Fruit fly (Drosophila melanogaster) whole organism, embryonic: ENCODE results near the gene Hel25E.

Experiments
- BEAF-32 ChIP-seq: fragments of 200-800 bp; sonication (Bioruptor generic); optimal IDR thresholded peaks from 3 replicates; lab custom pipeline; 2017; ENCODE audit warnings: missing biosample characterization, missing genetic modification characterization, mild to moderate bottlenecking, moderate library complexity, missing genetic modification reagents
- CG10147 ChIP-seq: fragments of 200-800 bp; sonication (Bioruptor generic); optimal IDR thresholded peaks from 2 replicates; lab custom pipeline; 2019; ENCODE audit warnings: missing biosample characterization, mild to moderate bottlenecking, missing genetic modification characterization, moderate library complexity
- CG10267 ChIP-seq: fragments of 200-800 bp; sonication (Bioruptor generic); optimal IDR thresholded peaks from 2 replicates; lab custom pipeline; 2018; ENCODE audit warnings: missing biosample characterization, mild to moderate bottlenecking, missing genetic modification characterization, moderate library complexity
- CG10543 ChIP-seq: fragments of 200-800 bp; sonication (Bioruptor generic); optimal IDR thresholded peaks from 3 replicates; lab custom pipeline; 2017; ENCODE audit warnings: missing biosample characterization, mild to moderate bottlenecking, missing genetic modification characterization, moderate library complexity
- CG11398 ChIP-seq: fragments of 200-800 bp; sonication (Bioruptor generic); optimal IDR thresholded peaks from 2 replicates; lab custom pipeline; 2016; ENCODE audit warnings: missing biosample characterization, missing genetic modification characterization
- CG12155 ChIP-seq: fragments of 200-800 bp; sonication (Bioruptor generic); optimal IDR thresholded peaks from 3 replicates; lab custom pipeline; 2016; ENCODE audit warnings: missing biosample characterization, missing genetic modification characterization
- CG14710 ChIP-seq: fragments of 200-800 bp; sonication (Bioruptor generic); optimal IDR thresholded peaks from 3 replicates; lab custom pipeline; 2019; ENCODE audit warnings: missing biosample characterization, mild to moderate bottlenecking, missing genetic modification characterization, moderate library complexity
- CG15601 ChIP-seq: fragments of 200-800 bp; sonication (Bioruptor generic); optimal IDR thresholded peaks from 3 replicates; lab custom pipeline; 2019; ENCODE audit warnings: missing biosample characterization, mild to moderate bottlenecking, missing genetic modification characterization, moderate library complexity
- CG2129 ChIP-seq: fragments of 200-800 bp; sonication (Bioruptor generic); IDR thresholded peaks from 2 replicates; pipeline ENCODE4 v1.3.6; 2022; ENCODE audit warnings: missing biosample characterization, missing genetic modification characterization; ENCODE audit not compliant: partially characterized antibody
- CG2199 ChIP-seq: fragments of 200-800 bp; sonication (Bioruptor generic); IDR thresholded peaks from 3 replicates; pipeline ENCODE4 v1.3.6; 2022; ENCODE audit warnings: missing biosample characterization, missing genetic modification characterization
- CG30431 ChIP-seq: fragments of 200-800 bp; sonication (Bioruptor generic); optimal IDR thresholded peaks from 2 replicates; lab custom pipeline; 2017; ENCODE audit warnings: missing biosample characterization, missing genetic modification characterization
- CG33557 ChIP-seq: fragments of 200-800 bp; sonication (Bioruptor generic); optimal IDR thresholded peaks from 2 replicates; lab custom pipeline; 2019; ENCODE audit warnings: missing biosample characterization, mild to moderate bottlenecking, missing genetic modification characterization, moderate library complexity
- CG34422 ChIP-seq: fragments of 200-800 bp; sonication (Bioruptor generic); IDR thresholded peaks from 3 replicates; pipeline ENCODE4 v1.3.6; 2022; ENCODE audit warnings: missing biosample characterization, missing genetic modification characterization
- CG4328 ChIP-seq: fragments of 200-800 bp; sonication (Bioruptor generic); optimal IDR thresholded peaks from 3 replicates; lab custom pipeline; 2017; ENCODE audit warnings: missing biosample characterization, missing genetic modification reagents, missing genetic modification characterization
- CG4707 ChIP-seq: fragments of 200-800 bp; sonication (Bioruptor generic); optimal IDR thresholded peaks from 2 replicates; lab custom pipeline; 2018; ENCODE audit warnings: missing biosample characterization, mild to moderate bottlenecking, missing genetic modification characterization, moderate library complexity
- CG4730 ChIP-seq: fragments of 200-800 bp; sonication (Bioruptor generic); IDR thresholded peaks from 2 replicates; pipeline ENCODE4 v1.3.6; 2022; ENCODE audit warnings: missing biosample characterization, missing genetic modification characterization
- CG8944 ChIP-seq: fragments of 200-800 bp; sonication (Bioruptor generic); optimal IDR thresholded peaks from 3 replicates; lab custom pipeline; 2016; ENCODE audit warnings: missing biosample characterization, missing genetic modification characterization
- CG9437 ChIP-seq: fragments of 200-800 bp; sonication (Bioruptor generic); optimal IDR thresholded peaks from 2 replicates; lab custom pipeline; 2018; ENCODE audit warnings: missing biosample characterization, mild to moderate bottlenecking, missing genetic modification characterization
- CG9817 ChIP-seq: fragments of 200-800 bp; sonication (Bioruptor generic); optimal IDR thresholded peaks from 2 replicates; lab custom pipeline; 2018; ENCODE audit warnings: missing biosample characterization, mild to moderate bottlenecking, missing genetic modification characterization, moderate library complexity
- CG9876 ChIP-seq: fragments of 200-800 bp; sonication (Bioruptor generic); optimal IDR thresholded peaks from 2 replicates; lab custom pipeline; 2016; ENCODE audit warnings: missing biosample characterization, missing genetic modification characterization
- Doc3 ChIP-seq: fragments of 200-800 bp; sonication (Bioruptor generic); IDR thresholded peaks from 3 replicates; pipeline ENCODE4 v1.3.6; 2022; ENCODE audit warnings: missing biosample characterization, missing genetic modification characterization; ENCODE audit not compliant: partially characterized antibody
- Gsc ChIP-seq: fragments of 200-800 bp; sonication (Bioruptor generic); IDR thresholded peaks from 2 replicates; pipeline ENCODE4 v1.3.6; 2022; ENCODE audit warnings: missing biosample characterization, missing genetic modification characterization
- H2.0 ChIP-seq: fragments of 200-800 bp; sonication (Bioruptor generic); IDR thresholded peaks from 2 replicates; pipeline ENCODE4 v1.3.6; 2022; ENCODE audit warnings: missing biosample characterization, missing genetic modification characterization
- HLH4C ChIP-seq: fragments of 200-800 bp; sonication (Bioruptor generic); IDR thresholded peaks from 3 replicates; pipeline ENCODE4 v1.3.6; 2022; ENCODE audit warnings: missing biosample characterization, missing genetic modification characterization; ENCODE audit not compliant: partially characterized antibody
- Lhr ChIP-seq: fragments of 200-800 bp; sonication (Bioruptor generic); optimal IDR thresholded peaks from 3 replicates; lab custom pipeline; 2017; ENCODE audit warnings: mild to moderate bottlenecking, missing biosample characterization, missing genetic modification reagents, missing genetic modification characterization
- Mad ChIP-seq: fragments of 200-800 bp; sonication (Bioruptor generic); optimal IDR thresholded peaks from 2 replicates; lab custom pipeline; 2016; ENCODE audit warnings: missing biosample characterization, missing genetic modification characterization
- NC2β ChIP-seq: fragments of 200-800 bp; sonication (Bioruptor generic); optimal IDR thresholded peaks from 2 replicates; lab custom pipeline; 2016; ENCODE audit warnings: missing biosample characterization, missing genetic modification characterization
- NfI ChIP-seq: fragments of 200-800 bp; sonication (Bioruptor generic); optimal IDR thresholded peaks from 3 replicates; lab custom pipeline; 2018; ENCODE audit warnings: missing biosample characterization, mild to moderate bottlenecking, missing genetic modification characterization, moderate library complexity
- Ravus ChIP-seq: fragments of 200-800 bp; sonication (Bioruptor generic); IDR thresholded peaks from 2 replicates; pipeline ENCODE4 v1.3.6; 2022; ENCODE audit warnings: missing biosample characterization, missing genetic modification characterization
- ara ChIP-seq: fragments of 200-800 bp; sonication (Bioruptor generic); IDR thresholded peaks from 2 replicates; pipeline ENCODE4 v1.3.6; 2022; ENCODE audit warnings: missing biosample characterization, missing genetic modification characterization
- cato ChIP-seq: fragments of 200-800 bp; sonication (Bioruptor generic); optimal IDR thresholded peaks from 2 replicates; lab custom pipeline; 2016; ENCODE audit warnings: missing biosample characterization, missing genetic modification characterization, borderline replicate concordance
- chif ChIP-seq, 2 experiments: fragments of 200-800 bp; sonication (Bioruptor generic); optimal IDR thresholded peaks; 3 replicates each; lab custom pipeline; 2016; ENCODE audit warnings: missing biosample characterization in 2 of 2, missing genetic modification characterization in 2 of 2
- dan ChIP-seq: fragments of 200-800 bp; sonication (Bioruptor generic); IDR thresholded peaks from 2 replicates; pipeline ENCODE4 v1.3.6; 2022; ENCODE audit warnings: missing biosample characterization, missing genetic modification characterization
- fd64A ChIP-seq: fragments of 200-800 bp; sonication (Bioruptor generic); optimal IDR thresholded peaks from 3 replicates; lab custom pipeline; 2018; ENCODE audit warnings: missing biosample characterization, mild to moderate bottlenecking, missing genetic modification characterization
- fru ChIP-seq: fragments of >200 bp; optimal IDR thresholded peaks from 2 replicates; lab custom pipeline; 2017
- gfzf ChIP-seq: fragments of 200-800 bp; sonication (Bioruptor generic); optimal IDR thresholded peaks from 2 replicates; lab custom pipeline; 2016; ENCODE audit warnings: missing biosample characterization, mild to moderate bottlenecking, missing genetic modification characterization, moderate library complexity
- hb ChIP-seq: fragments of 200-800 bp; sonication (Bioruptor generic); IDR thresholded peaks from 3 replicates; pipeline ENCODE4 v1.3.6; 2022; ENCODE audit warnings: missing biosample characterization, missing genetic modification characterization; ENCODE audit not compliant: partially characterized antibody
- ken ChIP-seq: fragments of 200-800 bp; sonication (Bioruptor generic); IDR thresholded peaks from 3 replicates; pipeline ENCODE4 v1.3.6; 2022; ENCODE audit warnings: missing biosample characterization, missing genetic modification characterization
- nau ChIP-seq: fragments of 200-800 bp; sonication (Bioruptor generic); optimal IDR thresholded peaks from 3 replicates; lab custom pipeline; 2017; ENCODE audit warnings: missing biosample characterization, mild to moderate bottlenecking, missing genetic modification characterization, missing genetic modification reagents
- nerfin-2 ChIP-seq: fragments of 200-800 bp; sonication (Bioruptor generic); IDR thresholded peaks from 2 replicates; pipeline ENCODE4 v1.3.6; 2022; ENCODE audit warnings: missing biosample characterization, missing genetic modification characterization; ENCODE audit not compliant: partially characterized antibody
- otp ChIP-seq: fragments of 200-800 bp; sonication (Bioruptor generic); IDR thresholded peaks from 3 replicates; pipeline ENCODE4, ENCODE4 v1.3.6; 2022; ENCODE audit warnings: missing biosample characterization, missing genetic modification characterization
- pb ChIP-seq: fragments of 200-800 bp; sonication (Bioruptor generic); optimal IDR thresholded peaks from 3 replicates; lab custom pipeline; 2016; ENCODE audit warnings: missing biosample characterization, missing genetic modification characterization
- sc ChIP-seq, 3 experiments: fragments of >200 bp in 2 of 3; fragments of 200-800 bp in 1 of 3; sonication (Bioruptor generic) in 1 of 3; optimal IDR thresholded peaks; 2 replicates in 2 of 3; 3 replicates in 1 of 3; lab custom pipeline; 2017; ENCODE audit warnings: mild to moderate bottlenecking in 1 of 3, missing biosample characterization in 1 of 3, missing genetic modification characterization in 1 of 3, missing genetic modification reagents in 1 of 3
- slbo ChIP-seq: fragments of 200-800 bp; sonication (Bioruptor generic); IDR thresholded peaks from 2 replicates; pipeline ENCODE4 v1.3.6; 2022; ENCODE audit warnings: missing biosample characterization, missing genetic modification characterization
- sqz ChIP-seq: fragments of 200-800 bp; sonication (Bioruptor generic); optimal IDR thresholded peaks from 3 replicates; lab custom pipeline; 2018; ENCODE audit warnings: missing biosample characterization, mild to moderate bottlenecking, missing genetic modification characterization
- stc ChIP-seq: fragments of 200-800 bp; sonication (Bioruptor generic); IDR thresholded peaks from 2 replicates; pipeline ENCODE4 v1.3.6; 2022; ENCODE audit warnings: missing biosample characterization, missing genetic modification characterization
- tll ChIP-seq, 2 experiments: fragments of 200-800 bp in 1 of 2; fragments of >200 bp in 1 of 2; sonication (Bioruptor generic) in 1 of 2; optimal IDR thresholded peaks; 2 replicates each; lab custom pipeline; 2017 to 2019; ENCODE audit warnings: missing biosample characterization in 2 of 2, missing genetic modification characterization in 2 of 2, mild to moderate bottlenecking in 1 of 2, moderate library complexity in 1 of 2
- vnd ChIP-seq: fragments of 200-800 bp; sonication (Bioruptor generic); IDR thresholded peaks from 3 replicates; pipeline ENCODE4 v1.3.6; 2022; ENCODE audit warnings: missing biosample characterization, missing genetic modification characterization; ENCODE audit not compliant: partially characterized antibody
- zen2 ChIP-seq: fragments of 200-800 bp; sonication (Bioruptor generic); IDR thresholded peaks from 3 replicates; pipeline ENCODE4 v1.3.6; 2022; ENCODE audit warnings: missing biosample characterization, missing genetic modification characterization; ENCODE audit not compliant: partially characterized antibody
- zfh2 ChIP-seq: fragments of 200-800 bp; sonication (Bioruptor generic); optimal IDR thresholded peaks from 2 replicates; lab custom pipeline; 2016; ENCODE audit warnings: missing biosample characterization, missing genetic modification characterization

The Hel25E gene

DNA sequence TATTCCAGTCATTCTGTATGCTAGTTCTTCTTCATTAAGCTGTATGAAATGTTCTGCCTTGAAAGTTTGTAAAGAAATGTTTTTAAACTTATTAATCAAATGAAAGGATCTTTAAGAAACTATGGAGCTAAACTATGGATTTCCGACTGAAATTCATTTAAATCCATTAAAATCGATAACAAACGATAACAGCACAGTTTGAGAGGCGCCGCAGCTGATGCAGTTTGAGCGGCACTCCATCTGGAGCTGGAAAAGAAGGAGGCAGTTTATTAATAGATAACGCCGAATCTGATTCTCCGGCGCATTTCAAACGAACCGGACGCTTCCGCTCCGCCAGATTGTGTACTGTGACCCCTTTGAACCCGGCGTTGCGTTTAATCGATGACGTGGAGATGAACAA lies 14.3 kb downstream of the Hel25E start, which contains the start of gene CG31915 (continued):
- no peak for TF ChIP-seq CG4730 (GFP tag; lab: Robert Waterston, UW)
- no peak for TF ChIP-seq Ravus
- TF ChIP-seq chif (GFP tag; optimal IDR thresholded peaks at IDR 0.05; lab: Kevin White, UChicago) = no peak
- TF ChIP-seq CG9817 (tag; lab: Kevin White, UChicago) = no peak
- TF ChIP-seq BEAF-32 (GFP tag; lab: Kevin White, UChicago) = peak; percentile 8
- TF ChIP-seq CG11398 (GFP tag; lab: Kevin White, UChicago) = no peak
- TF ChIP-seq CG14710 = peak; percentile 88
- no peak for TF ChIP-seq CG4707 (GFP tag; lab: Kevin White, UChicago)
- peak; percentile 91 for TF ChIP-seq otp
- TF ChIP-seq stc (GFP tag; lab: Robert Waterston, UW) = no peak
- no peak for TF ChIP-seq tll (GFP tag; optimal IDR thresholded peaks at IDR 0.05; lab: Kevin White, UChicago)
- no peak for TF ChIP-seq NfI
- no peak for TF ChIP-seq CG10543 (GFP tag; lab: Kevin White, UChicago)
- no peak for TF ChIP-seq pb (GFP tag; lab: Kevin White, UChicago)
- peak; percentile 61; the same call in 2 of the 3 replicates for TF ChIP-seq zen2
- TF ChIP-seq CG30431 (GFP tag; lab: Kevin White, UChicago) = no peak
- TF ChIP-seq sc (optimal IDR thresholded peaks at IDR 0.05; lab: Kevin White, UChicago) = no peak
- no peak for TF ChIP-seq sc (GFP tag; optimal IDR thresholded peaks at IDR 0.05; lab: Kevin White, UChicago)
- peak; percentile 53; the same call in 2 of the 3 replicates for TF ChIP-seq Doc3 (GFP tag; lab: Robert Waterston, UW)
- TF ChIP-seq CG9437 (GFP tag; lab: Kevin White, UChicago) = no peak
- peak; percentile 47; the same call in 1 of the 3 replicates for TF ChIP-seq CG34422 (GFP tag; lab: Robert Waterston, UW)
- peak; percentile 85 for TF ChIP-seq hb (GFP tag; lab: Robert Waterston, UW)
- no peak for TF ChIP-seq fd64A (GFP tag; lab: Kevin White, UChicago)
- no peak for TF ChIP-seq dan (GFP tag; lab: Robert Waterston, UW)
- TF ChIP-seq gfzf = no peak
- TF ChIP-seq CG2199 = 0 out of 3 replicates have a peak, but pooled peaks have one; percentile 25
- TF ChIP-seq ken (GFP tag; lab: Robert Waterston, UW) = no peak
- no peak for TF ChIP-seq CG33557 (GFP tag; lab: Kevin White, UChicago)
- TF ChIP-seq cato (GFP tag; lab: Kevin White, UChicago) = no peak
- no peak for TF ChIP-seq H2.0 (GFP tag; lab: Robert Waterston, UW)
- TF ChIP-seq Mad (GFP tag; lab: Kevin White, UChicago) = no peak
- TF ChIP-seq CG2129 (GFP tag; lab: Robert Waterston, UW) = no peak
- TF ChIP-seq HLH4C (GFP tag; lab: Robert Waterston, UW) = peak; percentile 87
- no peak for TF ChIP-seq NC2β
- TF ChIP-seq CG10267 (tag; lab: Kevin White, UChicago) = no peak
- TF ChIP-seq ara (GFP tag; lab: Robert Waterston, UW) = no peak
- no peak for TF ChIP-seq CG8944 (GFP tag; lab: Kevin White, UChicago)
- TF ChIP-seq Gsc (GFP tag; lab: Robert Waterston, UW) = no peak
- TF ChIP-seq CG9876 (GFP tag; lab: Kevin White, UChicago) = no peak
- TF ChIP-seq nau (GFP tag; lab: Kevin White, UChicago) = no peak
- no peak for TF ChIP-seq CG12155 (GFP tag; lab: Kevin White, UChicago)
- TF ChIP-seq CG10147 (GFP tag; lab: Kevin White, UChicago) = no peak
- TF ChIP-seq slbo (GFP tag; lab: Robert Waterston, UW) = no peak
- TF ChIP-seq zfh2 (GFP tag; lab: Kevin White, UChicago) = no peak
- peak; percentile 73; the same call in 2 of the 3 replicates for TF ChIP-seq vnd (GFP tag; lab: Robert Waterston, UW)
- TF ChIP-seq CG15601 (tag; lab: Kevin White, UChicago) = no peak
- no peak for TF ChIP-seq Lhr (GFP tag; lab: Kevin White, UChicago)
- no peak for TF ChIP-seq CG4328 (GFP tag; lab: Kevin White, UChicago)
- no peak for TF ChIP-seq fru (lab: Kevin White, UChicago)
- peak; percentile 86 for TF ChIP-seq nerfin-2 (GFP tag; lab: Robert Waterston, UW)
- TF ChIP-seq sqz = no peak
